Fruit fly (Drosophila melanogaster): ENCODE measurements around the gene CG13875.

CG13875 gene

dm6 chr3L:156591-157303 is 23.0 kb upstream of the CG13875 start:
- TF ChIP-seq lab (GFP tag; optimal IDR thresholded peaks at IDR 0.05) (peak; percentile 38), chinmo (GFP tag; IDR thresholded peaks at IDR 0.05; ENCODE audit: partially characterized antibody) (no peak), lilli (GFP tag; optimal IDR thresholded peaks at IDR 0.05) (no peak), CG18011 (GFP tag; optimal IDR thresholded peaks at IDR 0.05) (no peak), dm (GFP tag; optimal IDR thresholded peaks at IDR 0.05) (no peak), CG18599 (GFP tag; optimal IDR thresholded peaks at IDR 0.05) (peak; percentile 7), so (GFP tag; IDR thresholded peaks at IDR 0.05) (0 out of 3 replicates have a peak, but pooled peaks have one; percentile 16), schlank (tag; optimal IDR thresholded peaks at IDR 0.05) (peak; percentile 19), Fer1 (GFP tag; optimal IDR thresholded peaks at IDR 0.05) (peak; percentile 49), CG9876 (GFP tag; optimal IDR thresholded peaks at IDR 0.05) (no peak), GATAe (GFP tag; conservative IDR thresholded peaks at IDR 0.05) (peak; percentile 100), sens (GFP tag) (no peak), CG14441 (GFP tag; IDR thresholded peaks at IDR 0.05) (peak; percentile 40), corto (GFP tag; optimal IDR thresholded peaks at IDR 0.05) (peak; percentile 32), gro (GFP tag; optimal IDR thresholded peaks at IDR 0.05) (peak; percentile 20), CG12769 (tag; optimal IDR thresholded peaks at IDR 0.05) (peak; percentile 12), sd (tag; optimal IDR thresholded peaks at IDR 0.05) (peak; percentile 98), Lim3 (GFP tag; IDR thresholded peaks at IDR 0.05) (no peak), CG7963 (GFP tag; IDR thresholded peaks at IDR 0.05; ENCODE audit: partially characterized antibody) (no peak), bsh (GFP tag; optimal IDR thresholded peaks at IDR 0.05) (no peak), Meics (GFP tag; optimal IDR thresholded peaks at IDR 0.05) (peak; percentile 63), CG12071 (GFP tag; optimal IDR thresholded peaks at IDR 0.05) (peak; percentile 5), Fer3 (tag; optimal IDR thresholded peaks at IDR 0.05) (peak; percentile 9), Nf-YC (tag; optimal IDR thresholded peaks at IDR 0.05) (peak; percentile 23), CG7987 (GFP tag; optimal IDR thresholded peaks at IDR 0.05) (peak; percentile 28), CG17385 (GFP tag; optimal IDR thresholded peaks at IDR 0.05) (peak; percentile 8), CG10543 (GFP tag; optimal IDR thresholded peaks at IDR 0.05) (peak; percentile 76), CG8290 (GFP tag; optimal IDR thresholded peaks at IDR 0.05) (no peak), CG8290 (tag; optimal IDR thresholded peaks at IDR 0.05) (peak in 1 of 2 experiments; percentile 47), nau (GFP tag; optimal IDR thresholded peaks at IDR 0.05) (no peak), lbe (GFP tag; optimal IDR thresholded peaks at IDR 0.05) (peak; percentile 14), CG7357 (GFP tag; IDR thresholded peaks at IDR 0.05) (no peak), E2f1 (GFP tag; IDR thresholded peaks at IDR 0.05) (0 out of 2 replicates have a peak, but pooled peaks have one; percentile 9), crol (GFP tag; IDR thresholded peaks at IDR 0.05) (peak; percentile 75; the same call in 1 of the 2 replicates), Med (GFP tag) (peak; percentile 62), Pdp1 (GFP tag; optimal IDR thresholded peaks at IDR 0.05) (peak in 1 of 2 experiments; percentile 77), CG2678 (tag; optimal IDR thresholded peaks at IDR 0.05) (peak; percentile 14), sc (optimal IDR thresholded peaks at IDR 0.05) (no peak), sc (GFP tag; optimal IDR thresholded peaks at IDR 0.05) (no peak), CG2199 (GFP tag; IDR thresholded peaks at IDR 0.05) (0 out of 3 replicates have a peak, but pooled peaks have one; percentile 59), Hmr (GFP tag; optimal IDR thresholded peaks at IDR 0.05) (peak; percentile 47), zfh1 (GFP tag; IDR thresholded peaks at IDR 0.05) (0 out of 3 replicates have a peak, but pooled peaks have one; percentile 6), CG15479 (GFP tag; optimal IDR thresholded peaks at IDR 0.05) (peak; percentile 10), B-H2 (GFP tag; optimal IDR thresholded peaks at IDR 0.05) (peak; percentile 12), sug (tag; optimal IDR thresholded peaks at IDR 0.05) (peak; percentile 49), grn (GFP tag; optimal IDR thresholded peaks at IDR 0.05) (peak; percentile 45), CG34376 (GFP tag; optimal IDR thresholded peaks at IDR 0.05) (peak; percentile 72), CG18619 (GFP tag; optimal IDR thresholded peaks at IDR 0.05) (no peak), CG17568 (GFP tag; optimal IDR thresholded peaks at IDR 0.05) (peak; percentile 1)

Measured in whole organism, embryonic.